Worm (Caenorhabditis elegans) whole organism, late embryonic: ENCODE results near the gene flp-11.

Experiments
- C38D4.7 ChIP-seq: fragments of 200-800 bp; sonication (Bioruptor generic); optimal IDR thresholded peaks from 2 replicates; lab custom pipeline; 2018; ENCODE audit warnings: mild to moderate bottlenecking, missing genetic modification characterization, moderate library complexity, missing compliant biosample characterization
- K02D7.2 ChIP-seq: sonication (generic microtip); optimal IDR thresholded peaks from 2 replicates; lab custom pipeline; 2017; ENCODE audit warnings: mild to moderate bottlenecking, missing genetic modification characterization, missing compliant biosample characterization
- K09A11.1 ChIP-seq: sonication (generic microtip); optimal IDR thresholded peaks from 2 replicates; lab custom pipeline; 2017; ENCODE audit warnings: antibody characterized with exemption, mild to moderate bottlenecking, missing genetic modification characterization, missing compliant biosample characterization; ENCODE audit not compliant: insufficient read depth
- ama-1 ChIP-seq: fragments of 150-350 bp; optimal IDR thresholded peaks from 2 replicates; lab custom pipeline; 2014
- ceh-24 ChIP-seq: sonication (generic microtip); optimal IDR thresholded peaks from 2 replicates; lab custom pipeline; 2016; ENCODE audit warnings: mild to moderate bottlenecking, missing genetic modification characterization, missing compliant biosample characterization
- ceh-31 ChIP-seq: sonication (generic microtip); optimal IDR thresholded peaks from 2 replicates; lab custom pipeline; 2016; ENCODE audit warnings: missing genetic modification characterization, missing compliant biosample characterization
- ceh-48 ChIP-seq: sonication (generic microtip); optimal IDR thresholded peaks from 2 replicates; lab custom pipeline; 2016; ENCODE audit warnings: missing genetic modification characterization, inconsistent platforms, missing compliant biosample characterization
- dmd-4 ChIP-seq: sonication (generic microtip); optimal IDR thresholded peaks from 2 replicates; lab custom pipeline; 2016; ENCODE audit warnings: borderline replicate concordance, missing genetic modification characterization, missing compliant biosample characterization
- ets-4 ChIP-seq: sonication (generic microtip); optimal IDR thresholded peaks from 2 replicates; lab custom pipeline; 2016; ENCODE audit warnings: missing genetic modification characterization, missing compliant biosample characterization
- fkh-10 ChIP-seq: fragments of 150-350 bp; optimal IDR thresholded peaks from 2 replicates; lab custom pipeline; 2014; ENCODE audit warnings: missing biosample characterization, missing genetic modification reagents, missing genetic modification characterization
- fkh-6 ChIP-seq: sonication (generic microtip); optimal IDR thresholded peaks from 2 replicates; lab custom pipeline; 2016; ENCODE audit warnings: missing genetic modification characterization, missing compliant biosample characterization
- hlh-13 ChIP-seq: fragments of 200-800 bp; sonication (Bioruptor generic); optimal IDR thresholded peaks from 2 replicates; lab custom pipeline; 2018; ENCODE audit warnings: mild to moderate bottlenecking, missing genetic modification characterization, missing compliant biosample characterization
- hlh-30 ChIP-seq: sonication (generic microtip); optimal IDR thresholded peaks from 2 replicates; lab custom pipeline; 2017; ENCODE audit warnings: antibody characterized with exemption, missing genetic modification characterization, missing compliant biosample characterization; ENCODE audit not compliant: insufficient read depth
- nfya-1 ChIP-seq: sonication (generic microtip); optimal IDR thresholded peaks from 2 replicates; lab custom pipeline; 2017; ENCODE audit warnings: missing genetic modification characterization, mild to moderate bottlenecking, missing compliant biosample characterization, antibody characterized with exemption, moderate library complexity

- TF ChIP-seq K09A11.1 (tag; lab: Kevin White, UChicago) (no peak), ets-4 (tag; lab: Kevin White, UChicago) (no peak), nfya-1 (tag; lab: Kevin White, UChicago) (no peak), ceh-31 (no peak), hlh-13 (GFP tag; lab: Kevin White, UChicago) (no peak), hlh-30 (tag; lab: Kevin White, UChicago) (no peak), fkh-10 (GFP tag; lab: Kevin White, UChicago) (no peak), C38D4.7 (no peak), dmd-4 (no peak), ceh-48 (tag; lab: Kevin White, UChicago) (no peak), fkh-6 (tag; lab: Kevin White, UChicago) (no peak), ama-1 (lab: Kevin White, UChicago) (no peak), ceh-24 (no peak), K02D7.2 (no peak)
Observed at ce11 chrX:4636821-4637220, 41.1 kb downstream of the flp-11 start, which contains the start of gene hosl-1.
